Worm (Caenorhabditis elegans) whole organism, L3 larva: ENCODE results near the gene C08F11.12.

Experiments
- aly-2 ChIP-seq: fragments of 150-350 bp; optimal IDR thresholded peaks from 2 replicates; lab custom pipeline; 2014; ENCODE audit warnings: missing biosample characterization, missing genetic modification characterization
- sea-2 ChIP-seq: fragments of 150-350 bp; sonication (generic microtip); optimal IDR thresholded peaks from 4 replicates; lab custom pipeline; 2014; ENCODE audit warnings: missing biosample characterization, missing genetic modification reagents, missing genetic modification characterization
- unc-39 ChIP-seq: sonication (generic microtip); optimal IDR thresholded peaks from 4 replicates; lab custom pipeline; 2017; ENCODE audit warnings: missing biosample characterization, missing genetic modification characterization

DNA sequence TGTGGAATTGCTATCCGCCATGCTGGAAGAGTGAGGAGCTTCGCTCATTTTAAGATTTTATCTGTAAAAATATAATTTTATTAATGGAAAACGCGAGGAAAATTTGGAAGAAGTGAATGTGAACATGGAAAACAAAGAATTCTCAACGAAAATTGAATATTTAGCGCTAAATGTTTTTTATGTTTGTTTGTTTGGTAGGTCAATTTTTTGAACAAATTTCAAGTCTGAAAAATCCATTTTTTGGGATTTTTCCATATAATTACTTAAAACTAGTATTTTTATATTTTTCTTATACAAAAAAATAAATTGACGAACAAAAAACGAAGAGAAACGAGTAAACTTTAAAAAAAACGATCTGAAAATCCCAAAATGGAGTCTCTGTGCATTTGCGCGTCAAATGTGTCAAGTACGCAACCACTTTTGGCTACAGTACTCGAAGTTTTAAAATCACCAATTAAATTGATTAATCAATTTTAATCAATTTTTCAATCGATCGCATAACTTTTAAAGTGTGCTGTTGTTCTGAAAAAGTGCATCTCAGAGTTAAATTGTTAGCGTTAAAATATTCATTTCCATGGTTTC is 15.6 kb upstream of the C08F11.12 start, which contains the start of gene fbxa-215:
- TF ChIP-seq aly-2 (tag; lab: Kevin White, UChicago), result no peak
- no peak for TF ChIP-seq unc-39 (tag; lab: Kevin White, UChicago)
- TF ChIP-seq sea-2 (GFP tag; lab: Kevin White, UChicago), result no peak
